Worm (Caenorhabditis elegans) whole organism, L1 larva: ENCODE data around the gene H12I19.115.

Experiments
- F16B12.6 ChIP-seq: fragments of 150-350 bp; optimal IDR thresholded peaks from 2 replicates; lab custom pipeline; 2014; ENCODE audit warnings: missing biosample characterization, missing genetic modification characterization
- Y116A8C.19 ChIP-seq: sonication (generic microtip); optimal IDR thresholded peaks from 2 replicates; lab custom pipeline; 2016; ENCODE audit warnings: missing compliant biosample characterization, missing genetic modification characterization, borderline replicate concordance
- aha-1 ChIP-seq: fragments of 150-350 bp; optimal IDR thresholded peaks from 2 replicates; lab custom pipeline; 2014; ENCODE audit warnings: missing biosample characterization, missing genetic modification characterization
- ama-1 ChIP-seq: fragments of 150-350 bp; optimal IDR thresholded peaks from 2 replicates; lab custom pipeline; 2014
- blmp-1 ChIP-seq: fragments of 150-350 bp; optimal IDR thresholded peaks from 2 replicates; lab custom pipeline; 2014; ENCODE audit warnings: missing biosample characterization, missing genetic modification characterization
- ceh-63 ChIP-seq: fragments of 200-800 bp; sonication (Bioruptor generic); optimal IDR thresholded peaks from 2 replicates; lab custom pipeline; 2018; ENCODE audit warnings: mild to moderate bottlenecking, missing genetic modification characterization, missing compliant biosample characterization
- ceh-8 ChIP-seq: fragments of 200-800 bp; sonication (Bioruptor generic); optimal IDR thresholded peaks from 2 replicates; lab custom pipeline; 2018; ENCODE audit warnings: mild to moderate bottlenecking, missing genetic modification characterization, moderate library complexity, missing compliant biosample characterization
- ceh-88 ChIP-seq: fragments of 200-800 bp; sonication (Bioruptor generic); IDR thresholded peaks from 2 replicates; pipeline ENCODE4 v1.3.6; 2022; ENCODE audit warnings: missing genetic modification characterization, missing compliant biosample characterization
- dpl-1 ChIP-seq, 3 experiments: fragments of 150-350 bp in 2 of 3; sonication (generic microtip) in 1 of 3; optimal IDR thresholded peaks; 2 replicates each; lab custom pipeline; 2014 to 2017; ENCODE audit warnings: missing biosample characterization in 3 of 3, missing genetic modification characterization in 3 of 3, missing genetic modification reagents in 3 of 3
- dsc-1 ChIP-seq: sonication (generic microtip); optimal IDR thresholded peaks from 2 replicates; lab custom pipeline; 2016; ENCODE audit warnings: mild to moderate bottlenecking, missing genetic modification characterization, missing compliant biosample characterization
- efl-1 ChIP-seq, 4 experiments: fragments of 150-350 bp; optimal IDR thresholded peaks in 3 of 4; peaks in 1 of 4; 1 replicate in 1 of 4; 2 replicates in 3 of 4; lab custom pipeline; 2014; ENCODE audit warnings: missing biosample characterization in 2 of 4, missing genetic modification characterization in 2 of 4, missing genetic modification reagents in 2 of 4
- egl-27 ChIP-seq, 2 experiments: fragments of 150-350 bp in 1 of 2; sonication (generic microtip); optimal IDR thresholded peaks; 3 replicates each; lab custom pipeline; 2017 to 2018; ENCODE audit warnings: missing biosample characterization in 2 of 2, missing genetic modification characterization in 2 of 2, missing genetic modification reagents in 2 of 2
- elt-2 ChIP-seq: sonication (generic microtip); optimal IDR thresholded peaks from 2 replicates; lab custom pipeline; 2016; ENCODE audit warnings: missing genetic modification characterization, mild to moderate bottlenecking, inconsistent platforms, missing compliant biosample characterization, missing genetic modification reagents
- elt-3 ChIP-seq, 6 experiments: fragments of 150-350 bp in 1 of 6; sonication (generic microtip); optimal IDR thresholded peaks; 2 replicates each; lab custom pipeline; 2017 to 2018; ENCODE audit warnings: missing biosample characterization in 6 of 6, missing genetic modification characterization in 6 of 6, inconsistent platforms in 1 of 6
- ets-5 ChIP-seq: fragments of 200-800 bp; sonication (Bioruptor generic); IDR thresholded peaks from 2 replicates; pipeline ENCODE4 v1.3.6; 2022; ENCODE audit warnings: missing genetic modification characterization, missing compliant biosample characterization
- fkh-10 ChIP-seq: sonication (generic microtip); optimal IDR thresholded peaks from 2 replicates; lab custom pipeline; 2017; ENCODE audit warnings: missing biosample characterization, missing genetic modification reagents, missing genetic modification characterization
- fos-1 ChIP-seq: fragments of 150-350 bp; optimal IDR thresholded peaks from 2 replicates; lab custom pipeline; 2014; ENCODE audit warnings: missing biosample characterization, missing genetic modification characterization
- hlh-17 ChIP-seq: fragments of 200-800 bp; sonication (Bioruptor generic); optimal IDR thresholded peaks from 2 replicates; lab custom pipeline; 2018; ENCODE audit warnings: missing genetic modification characterization, mild to moderate bottlenecking, missing compliant biosample characterization, moderate library complexity, borderline replicate concordance
- jun-1 ChIP-seq: fragments of 150-350 bp; optimal IDR thresholded peaks from 2 replicates; lab custom pipeline; 2014; ENCODE audit warnings: missing biosample characterization, missing genetic modification reagents, missing genetic modification characterization
- lin-35 ChIP-seq, 2 experiments: fragments of 150-350 bp; optimal IDR thresholded peaks; 2 replicates each; lab custom pipeline; 2014; ENCODE audit warnings: missing biosample characterization in 2 of 2, missing genetic modification characterization in 2 of 2, missing genetic modification reagents in 2 of 2
- lir-3 ChIP-seq: sonication (generic microtip); optimal IDR thresholded peaks from 2 replicates; lab custom pipeline; 2016; ENCODE audit warnings: mild to moderate bottlenecking, missing genetic modification characterization, moderate library complexity, missing compliant biosample characterization; ENCODE audit not compliant: poor library complexity
- lsy-2 ChIP-seq, 2 experiments: fragments of 150-350 bp; optimal IDR thresholded peaks; 2 replicates each; lab custom pipeline; 2014; ENCODE audit warnings: missing biosample characterization in 2 of 2, missing genetic modification characterization in 2 of 2
- mdl-1 ChIP-seq, 2 experiments: fragments of 150-350 bp; optimal IDR thresholded peaks; 2 replicates each; lab custom pipeline; 2014 to 2017; ENCODE audit warnings: missing biosample characterization in 2 of 2, missing genetic modification characterization in 2 of 2, inconsistent platforms in 1 of 2
- mef-2 ChIP-seq: fragments of 150-350 bp; optimal IDR thresholded peaks from 2 replicates; lab custom pipeline; 2014; ENCODE audit warnings: missing biosample characterization, missing genetic modification characterization
- mep-1 ChIP-seq: fragments of 150-350 bp; optimal IDR thresholded peaks from 2 replicates; lab custom pipeline; 2014; ENCODE audit warnings: missing biosample characterization, missing genetic modification characterization
- nhr-12 ChIP-seq: sonication (generic microtip); optimal IDR thresholded peaks from 2 replicates; lab custom pipeline; 2017; ENCODE audit warnings: missing biosample characterization, missing genetic modification characterization
- nhr-19 ChIP-seq: fragments of 200-800 bp; sonication (Bioruptor generic); conservative IDR thresholded peaks from 2 replicates; pipeline ENCODE4 v1.3.6; 2022; ENCODE audit warnings: missing genetic modification characterization, missing compliant biosample characterization
- nhr-84 ChIP-seq: sonication (generic microtip); optimal IDR thresholded peaks from 2 replicates; lab custom pipeline; 2017; ENCODE audit warnings: missing biosample characterization, missing genetic modification characterization
- nhr-85 ChIP-seq: sonication (generic microtip); peaks from one replicate; lab custom pipeline; 2016; ENCODE audit warnings: missing genetic modification characterization, inconsistent platforms, missing compliant biosample characterization
- nhr-90 ChIP-seq: sonication (generic microtip); optimal IDR thresholded peaks from 2 replicates; lab custom pipeline; 2016; ENCODE audit warnings: mild to moderate bottlenecking, missing genetic modification characterization, missing compliant biosample characterization; ENCODE audit not compliant: poor library complexity
- pax-3 ChIP-seq: fragments of 200-800 bp; sonication (Bioruptor generic); optimal IDR thresholded peaks from 2 replicates; lab custom pipeline; 2018; ENCODE audit warnings: mild to moderate bottlenecking, missing genetic modification characterization, moderate library complexity, missing compliant biosample characterization
- pqm-1 ChIP-seq: sonication (generic microtip); optimal IDR thresholded peaks from 3 replicates; lab custom pipeline; 2017; ENCODE audit warnings: missing biosample characterization, missing genetic modification characterization
- sox-4 ChIP-seq: sonication (generic microtip); optimal IDR thresholded peaks from 2 replicates; lab custom pipeline; 2016; ENCODE audit warnings: missing genetic modification characterization, missing compliant biosample characterization
- sptf-1 ChIP-seq: fragments of 150-350 bp; optimal IDR thresholded peaks from 2 replicates; lab custom pipeline; 2014; ENCODE audit warnings: missing biosample characterization, missing genetic modification characterization
- sup-37 ChIP-seq: fragments of 200-800 bp; sonication (Bioruptor generic); optimal IDR thresholded peaks from 2 replicates; lab custom pipeline; 2018; ENCODE audit warnings: mild to moderate bottlenecking, missing genetic modification characterization, missing compliant biosample characterization
- unc-62 ChIP-seq: fragments of 150-350 bp; optimal IDR thresholded peaks from 2 replicates; lab custom pipeline; 2014; ENCODE audit warnings: missing biosample characterization, missing genetic modification reagents, missing genetic modification characterization
- vab-15 ChIP-seq: sonication (generic microtip); optimal IDR thresholded peaks from 2 replicates; lab custom pipeline; 2017; ENCODE audit warnings: missing genotype, mild to moderate bottlenecking, missing genetic modification characterization, missing compliant biosample characterization
- zag-1 ChIP-seq: fragments of 150-350 bp; optimal IDR thresholded peaks from 2 replicates; lab custom pipeline; 2014; ENCODE audit warnings: missing biosample characterization, missing genetic modification characterization

The H12I19.115 gene

ce11 chrIV:14091242-14091641 lies 36.4 kb downstream of the H12I19.115 start, which contains the start of gene noah-2:
noah-2 (plus strand) TSS chrIV:14091254.
- peak; percentile 94 for TF ChIP-seq blmp-1
- TF ChIP-seq fos-1 (tag; lab: Kevin White, UChicago): no peak

ce11 chrIV:14089749-14090148 lies 37.9 kb downstream of the H12I19.115 start:
- no peak for TF ChIP-seq lir-3
- no peak for TF ChIP-seq ets-5 (GFP tag; lab: Robert Waterston, UW)
- TF ChIP-seq F16B12.6 (tag; lab: Kevin White, UChicago): no peak
- no peak for TF ChIP-seq dpl-1 (GFP tag; optimal IDR thresholded peaks at IDR 0.05; lab: Kevin White, UChicago)
- TF ChIP-seq pqm-1: no peak
- TF ChIP-seq Y116A8C.19: no peak
- no peak for TF ChIP-seq dsc-1 (tag; lab: Kevin White, UChicago)
- TF ChIP-seq lsy-2 (tag; optimal IDR thresholded peaks at IDR 0.05; lab: Kevin White, UChicago): no peak
- peak in 2 of 6 experiments; percentile 12 to 36 for TF ChIP-seq elt-3 (tag; optimal IDR thresholded peaks at IDR 0.05; lab: Kevin White, UChicago)
- TF ChIP-seq nhr-84: no peak
- TF ChIP-seq ceh-63 (GFP tag; lab: Kevin White, UChicago): no peak
- TF ChIP-seq nhr-19 (GFP tag; lab: Robert Waterston, UW): no peak
- no peak for TF ChIP-seq mdl-1 (tag; optimal IDR thresholded peaks at IDR 0.05; lab: Kevin White, UChicago)
- no peak for TF ChIP-seq ama-1 (lab: Kevin White, UChicago)
- TF ChIP-seq sptf-1 (tag; lab: Kevin White, UChicago): no peak
- TF ChIP-seq nhr-90: no peak
- no peak for TF ChIP-seq nhr-12 (tag; lab: Kevin White, UChicago)
- TF ChIP-seq blmp-1: peak; percentile 100
- TF ChIP-seq fkh-10 (GFP tag; lab: Kevin White, UChicago): no peak
- peak; percentile 44 for TF ChIP-seq mep-1
- TF ChIP-seq sox-4 (tag; lab: Kevin White, UChicago): no peak
- no peak for TF ChIP-seq aha-1
- TF ChIP-seq elt-2 (tag; lab: Kevin White, UChicago): no peak
- no peak for TF ChIP-seq pax-3 (tag; lab: Kevin White, UChicago)
- no peak for TF ChIP-seq zag-1 (tag; lab: Kevin White, UChicago)
- TF ChIP-seq egl-27 (tag; optimal IDR thresholded peaks at IDR 0.05; lab: Kevin White, UChicago): no peak
- TF ChIP-seq efl-1 (optimal IDR thresholded peaks at IDR 0.05; lab: Kevin White, UChicago): no peak
- TF ChIP-seq efl-1 (GFP tag; optimal IDR thresholded peaks at IDR 0.05 in 1 of 2; lab: Kevin White, UChicago): peak in 1 of 2 experiments; percentile 43
- no peak for TF ChIP-seq vab-15 (tag; lab: Kevin White, UChicago)
- TF ChIP-seq lin-35 (GFP tag; optimal IDR thresholded peaks at IDR 0.05; lab: Kevin White, UChicago): no peak
- TF ChIP-seq jun-1 (tag; lab: Kevin White, UChicago): no peak
- TF ChIP-seq mef-2 (tag; lab: Kevin White, UChicago): no peak
- TF ChIP-seq unc-62 (GFP tag; lab: Kevin White, UChicago): no peak
- TF ChIP-seq ceh-88 (GFP tag; lab: Robert Waterston, UW): no peak

ce11 chrIV:14086395-14086794 lies 41.3 kb downstream of the H12I19.115 start:
- TF ChIP-seq blmp-1 (peak; percentile 96), elt-3 (tag; optimal IDR thresholded peaks at IDR 0.05; lab: Kevin White, UChicago) (peak in 1 of 6 experiments; percentile 47), sptf-1 (tag; lab: Kevin White, UChicago) (no peak), mep-1 (peak; percentile 43), sup-37 (GFP tag; lab: Kevin White, UChicago) (no peak)

ce11 chrIV:14083505-14083904 lies 44.1 kb downstream of the H12I19.115 start, which contains the start of gene F52B11.2:
F52B11.2 (plus strand) TSS chrIV:14083568.
- TF ChIP-seq fos-1 (tag; lab: Kevin White, UChicago): no peak
- TF ChIP-seq nhr-12 (tag; lab: Kevin White, UChicago): no peak
- TF ChIP-seq hlh-17 (GFP tag; lab: Kevin White, UChicago): no peak
- peak; percentile 20 for TF ChIP-seq nhr-85
- TF ChIP-seq ceh-8 (GFP tag; lab: Kevin White, UChicago): no peak
